Worm (Caenorhabditis elegans) whole organism, late embryonic: Measurements from ENCODE around the gene C47A4.5.

Source experiments
- C08G9.2 ChIP-seq: sonication (generic microtip); optimal IDR thresholded peaks from 2 replicates; lab custom pipeline; 2016; ENCODE audit warnings: mild to moderate bottlenecking, missing genetic modification characterization, moderate library complexity, missing compliant biosample characterization
- C38D4.7 ChIP-seq: fragments of 200-800 bp; sonication (Bioruptor generic); optimal IDR thresholded peaks from 2 replicates; lab custom pipeline; 2018; ENCODE audit warnings: mild to moderate bottlenecking, missing genetic modification characterization, moderate library complexity, missing compliant biosample characterization
- F13H6.1 ChIP-seq: sonication (generic microtip); optimal IDR thresholded peaks from 2 replicates; lab custom pipeline; 2016; ENCODE audit warnings: missing genetic modification characterization, missing compliant biosample characterization
- ahr-1 ChIP-seq: sonication (generic microtip); optimal IDR thresholded peaks from 2 replicates; lab custom pipeline; 2016; ENCODE audit warnings: missing genetic modification characterization, missing compliant biosample characterization
- ama-1 ChIP-seq: fragments of 150-350 bp; optimal IDR thresholded peaks from 2 replicates; lab custom pipeline; 2014
- ceh-14 ChIP-seq: sonication (generic microtip); optimal IDR thresholded peaks from 2 replicates; lab custom pipeline; 2016; ENCODE audit warnings: missing genotype, missing genetic modification characterization, missing compliant biosample characterization
- ceh-18 ChIP-seq: sonication (generic microtip); optimal IDR thresholded peaks from 2 replicates; lab custom pipeline; 2016; ENCODE audit warnings: missing genetic modification characterization, missing compliant biosample characterization
- ceh-2 ChIP-seq: sonication (generic microtip); optimal IDR thresholded peaks from 2 replicates; lab custom pipeline; 2016; ENCODE audit warnings: missing genotype, missing genetic modification characterization, missing compliant biosample characterization
- ceh-22 ChIP-seq: sonication (generic microtip); optimal IDR thresholded peaks from 2 replicates; lab custom pipeline; 2017; ENCODE audit warnings: missing biosample characterization, missing genetic modification characterization
- ceh-24 ChIP-seq: sonication (generic microtip); optimal IDR thresholded peaks from 2 replicates; lab custom pipeline; 2016; ENCODE audit warnings: mild to moderate bottlenecking, missing genetic modification characterization, missing compliant biosample characterization
- ceh-30 ChIP-seq: fragments of 150-350 bp; optimal IDR thresholded peaks from 2 replicates; lab custom pipeline; 2014; ENCODE audit warnings: missing biosample characterization, missing genetic modification characterization
- ceh-48 ChIP-seq: sonication (generic microtip); optimal IDR thresholded peaks from 2 replicates; lab custom pipeline; 2016; ENCODE audit warnings: missing genetic modification characterization, inconsistent platforms, missing compliant biosample characterization
- ceh-6 ChIP-seq: fragments of 200-800 bp; sonication (Bioruptor generic); optimal IDR thresholded peaks from 2 replicates; lab custom pipeline; 2018; ENCODE audit warnings: mild to moderate bottlenecking, missing genetic modification characterization, missing compliant biosample characterization
- ceh-9 ChIP-seq: sonication (generic microtip); optimal IDR thresholded peaks from 2 replicates; lab custom pipeline; 2016; ENCODE audit warnings: mild to moderate bottlenecking, missing genetic modification characterization, inconsistent platforms, missing compliant biosample characterization
- dve-1 ChIP-seq: sonication (generic microtip); optimal IDR thresholded peaks from 2 replicates; lab custom pipeline; 2017; ENCODE audit warnings: antibody characterized with exemption, mild to moderate bottlenecking, missing genetic modification characterization, missing compliant biosample characterization
- elt-2 ChIP-seq: sonication (generic microtip); optimal IDR thresholded peaks from 2 replicates; lab custom pipeline; 2016; ENCODE audit warnings: missing genetic modification reagents, missing genetic modification characterization, missing compliant biosample characterization
- elt-4 ChIP-seq: sonication (generic microtip); optimal IDR thresholded peaks from 2 replicates; lab custom pipeline; 2016; ENCODE audit warnings: missing genetic modification characterization, missing compliant biosample characterization
- ets-4 ChIP-seq: sonication (generic microtip); optimal IDR thresholded peaks from 2 replicates; lab custom pipeline; 2016; ENCODE audit warnings: missing genetic modification characterization, missing compliant biosample characterization
- fax-1 ChIP-seq: sonication (generic microtip); optimal IDR thresholded peaks from 2 replicates; lab custom pipeline; 2016; ENCODE audit warnings: missing genotype, missing genetic modification characterization, missing compliant biosample characterization
- fkh-10 ChIP-seq: fragments of 150-350 bp; optimal IDR thresholded peaks from 2 replicates; lab custom pipeline; 2014; ENCODE audit warnings: missing biosample characterization, missing genetic modification reagents, missing genetic modification characterization
- hlh-13 ChIP-seq: fragments of 200-800 bp; sonication (Bioruptor generic); optimal IDR thresholded peaks from 2 replicates; lab custom pipeline; 2018; ENCODE audit warnings: mild to moderate bottlenecking, missing genetic modification characterization, missing compliant biosample characterization
- lim-6 ChIP-seq: sonication (generic microtip); optimal IDR thresholded peaks from 2 replicates; lab custom pipeline; 2016; ENCODE audit warnings: missing genetic modification characterization, missing compliant biosample characterization
- mec-3 ChIP-seq: sonication (generic microtip); optimal IDR thresholded peaks from 2 replicates; lab custom pipeline; 2016; ENCODE audit warnings: borderline replicate concordance, missing genetic modification characterization, missing compliant biosample characterization
- nfya-1 ChIP-seq: sonication (generic microtip); optimal IDR thresholded peaks from 2 replicates; lab custom pipeline; 2017; ENCODE audit warnings: missing genetic modification characterization, mild to moderate bottlenecking, missing compliant biosample characterization, antibody characterized with exemption, moderate library complexity
- pat-9 ChIP-seq: fragments of 200-800 bp; sonication (Bioruptor generic); optimal IDR thresholded peaks from 2 replicates; lab custom pipeline; 2018; ENCODE audit warnings: mild to moderate bottlenecking, missing genetic modification characterization, moderate library complexity, missing compliant biosample characterization
- pax-1 ChIP-seq: fragments of 150-350 bp; optimal IDR thresholded peaks from 2 replicates; lab custom pipeline; 2014; ENCODE audit warnings: missing biosample characterization, missing genetic modification characterization
- pqm-1 ChIP-seq: sonication (generic microtip); optimal IDR thresholded peaks from 2 replicates; lab custom pipeline; 2016; ENCODE audit warnings: missing genetic modification characterization, missing compliant biosample characterization
- rnt-1 ChIP-seq: sonication (generic microtip); optimal IDR thresholded peaks from 2 replicates; lab custom pipeline; 2016; ENCODE audit warnings: missing genetic modification characterization, missing compliant biosample characterization
- sdc-2 ChIP-seq: sonication (generic microtip); optimal IDR thresholded peaks from 2 replicates; lab custom pipeline; 2016; ENCODE audit warnings: missing genotype, missing genetic modification characterization, missing compliant biosample characterization
- syd-9 ChIP-seq: sonication (generic microtip); optimal IDR thresholded peaks from 2 replicates; lab custom pipeline; 2016; ENCODE audit warnings: mild to moderate bottlenecking, missing genetic modification characterization, moderate library complexity, missing compliant biosample characterization
- tbx-2 ChIP-seq: sonication (generic microtip); optimal IDR thresholded peaks from 2 replicates; lab custom pipeline; 2016; ENCODE audit warnings: missing genetic modification characterization, missing compliant biosample characterization
- ttx-3 ChIP-seq: sonication (generic microtip); optimal IDR thresholded peaks from 2 replicates; lab custom pipeline; 2016; ENCODE audit warnings: missing genetic modification reagents, missing genetic modification characterization, missing compliant biosample characterization
- unc-3 ChIP-seq, 2 experiments: fragments of 200-800 bp in 1 of 2; sonication (Bioruptor generic) in 1 of 2; sonication (generic microtip) in 1 of 2; conservative IDR thresholded peaks in 1 of 2; optimal IDR thresholded peaks in 1 of 2; 2 replicates each; pipeline versions ENCODE4 v1.3.6 to Lab custom; 2016 to 2022; ENCODE audit warnings: missing compliant biosample characterization in 2 of 2, missing genetic modification characterization in 2 of 2, missing genetic modification reagents in 1 of 2
- unc-55 ChIP-seq: sonication (generic microtip); optimal IDR thresholded peaks from 2 replicates; lab custom pipeline; 2017; ENCODE audit warnings: missing biosample characterization, missing genetic modification reagents, missing genetic modification characterization
- zip-5 ChIP-seq: sonication (generic microtip); optimal IDR thresholded peaks from 2 replicates; lab custom pipeline; 2016; ENCODE audit warnings: missing genetic modification characterization, missing compliant biosample characterization
- ztf-16 ChIP-seq: sonication (generic microtip); optimal IDR thresholded peaks from 2 replicates; lab custom pipeline; 2017; ENCODE audit warnings: missing genetic modification characterization, missing compliant biosample characterization

C47A4.5 gene

ce11 chrIV:13703828-13704425 lies 41.6 kb upstream of the C47A4.5 start, which contains the start of gene tlp-1:
Gene tlp-1 (minus strand): TSS chrIV:13704082.
- TF ChIP-seq nfya-1 (tag; lab: Kevin White, UChicago) (peak; percentile 87), rnt-1 (tag; lab: Kevin White, UChicago) (peak; percentile 87), ceh-18 (tag; lab: Kevin White, UChicago) (peak; percentile 42), tbx-2 (tag; lab: Kevin White, UChicago) (peak; percentile 65), ama-1 (no peak), ahr-1 (no peak), C08G9.2 (tag; lab: Kevin White, UChicago) (peak; percentile 46), unc-55 (GFP tag; lab: Kevin White, UChicago) (peak; percentile 99)
- TF ChIP-seq, all 69 proteins: peak for 6

- TF ChIP-seq ceh-2 (tag; lab: Kevin White, UChicago) = no peak
- TF ChIP-seq nfya-1 (tag; lab: Kevin White, UChicago) = no peak
- TF ChIP-seq ceh-30 (tag; lab: Kevin White, UChicago) = no peak
- no peak for TF ChIP-seq ztf-16 (tag; lab: Kevin White, UChicago)
- peak; percentile 89 for TF ChIP-seq elt-2 (tag; lab: Kevin White, UChicago)
- TF ChIP-seq elt-4 = no peak
- TF ChIP-seq pqm-1 (tag; lab: Kevin White, UChicago) = peak; percentile 17
- TF ChIP-seq ceh-22 (tag; lab: Kevin White, UChicago) = no peak
- no peak for TF ChIP-seq unc-3 (GFP tag; conservative IDR thresholded peaks at IDR 0.05; lab: Robert Waterston, UW)
- no peak for TF ChIP-seq unc-3 (tag; optimal IDR thresholded peaks at IDR 0.05; lab: Kevin White, UChicago)
- TF ChIP-seq hlh-13 = no peak
- TF ChIP-seq tbx-2 (tag; lab: Kevin White, UChicago) = peak; percentile 1
- no peak for TF ChIP-seq pax-1
- peak; percentile 38 for TF ChIP-seq unc-55 (GFP tag; lab: Kevin White, UChicago)
- TF ChIP-seq ceh-18 (tag; lab: Kevin White, UChicago) = no peak
- TF ChIP-seq ceh-48 (tag; lab: Kevin White, UChicago) = no peak
- TF ChIP-seq zip-5 (tag; lab: Kevin White, UChicago) = no peak
- no peak for TF ChIP-seq sdc-2 (tag; lab: Kevin White, UChicago)
- TF ChIP-seq mec-3 (tag; lab: Kevin White, UChicago) = no peak
- TF ChIP-seq ama-1 = no peak
- TF ChIP-seq ceh-9 (tag; lab: Kevin White, UChicago) = no peak
- no peak for TF ChIP-seq ceh-24 (tag; lab: Kevin White, UChicago)
- TF ChIP-seq syd-9 = no peak
- no peak for TF ChIP-seq fax-1 (tag; lab: Kevin White, UChicago)
- TF ChIP-seq lim-6 (tag; lab: Kevin White, UChicago) = no peak
- TF ChIP-seq pat-9 (tag; lab: Kevin White, UChicago) = no peak
Measured at ce11 chrIV:13707894-13708293, 37.6 kb upstream of the C47A4.5 start.

ce11 chrIV:13709069-13709640 lies 36.4 kb upstream of the C47A4.5 start:
- TF ChIP-seq ceh-22 (tag; lab: Kevin White, UChicago) (no peak), tbx-2 (tag; lab: Kevin White, UChicago) (no peak), ttx-3 (no peak), fkh-10 (GFP tag; lab: Kevin White, UChicago) (no peak), ceh-48 (tag; lab: Kevin White, UChicago) (no peak), ceh-14 (tag; lab: Kevin White, UChicago) (no peak), pat-9 (tag; lab: Kevin White, UChicago) (no peak), ets-4 (tag; lab: Kevin White, UChicago) (no peak), ceh-6 (GFP tag; lab: Kevin White, UChicago) (no peak), dve-1 (no peak), F13H6.1 (tag; lab: Kevin White, UChicago) (no peak), ceh-30 (tag; lab: Kevin White, UChicago) (no peak), C38D4.7 (GFP tag; lab: Kevin White, UChicago) (no peak)
- TF ChIP-seq, all 69 proteins: peak for 0
